Worm (Caenorhabditis elegans) whole organism, young adult: ENCODE measurements around the gene F07E5.12.

Source experiments
- C06A6.2 ChIP-seq: fragments of 200-800 bp; sonication (Bioruptor generic); conservative IDR thresholded peaks from 2 replicates; pipeline ENCODE4 v1.3.6; 2022; ENCODE audit warnings: missing genetic modification characterization, missing compliant biosample characterization
- F57C9.4 ChIP-seq: sonication (generic microtip); optimal IDR thresholded peaks from 2 replicates; lab custom pipeline; 2017; ENCODE audit warnings: mild to moderate bottlenecking, missing genetic modification characterization, missing compliant biosample characterization
- T07F8.4 ChIP-seq: sonication (generic microtip); optimal IDR thresholded peaks from 2 replicates; lab custom pipeline; 2016; ENCODE audit warnings: mild to moderate bottlenecking, missing genetic modification characterization, moderate library complexity, missing compliant biosample characterization
- T26A5.8 ChIP-seq: sonication (generic microtip); optimal IDR thresholded peaks from 2 replicates; lab custom pipeline; 2016; ENCODE audit warnings: missing genetic modification characterization, missing compliant biosample characterization
- ama-1 ChIP-seq, 3 experiments: fragments of 150-350 bp in 1 of 3; sonication (generic microtip) in 2 of 3; optimal IDR thresholded peaks; 2 replicates each; lab custom pipeline; 2014 to 2018; ENCODE audit warnings: missing biosample characterization in 2 of 3, missing genetic modification characterization in 2 of 3, missing genetic modification reagents in 2 of 3
- dpl-1 ChIP-seq: fragments of 150-350 bp; optimal IDR thresholded peaks from 2 replicates; lab custom pipeline; 2014; ENCODE audit warnings: missing biosample characterization, missing genetic modification reagents, missing genetic modification characterization
- efl-1 ChIP-seq: fragments of 150-350 bp; optimal IDR thresholded peaks from 2 replicates; lab custom pipeline; 2014; ENCODE audit warnings: missing biosample characterization, missing genetic modification reagents, missing genetic modification characterization
- ekl-4 ChIP-seq: fragments of 200-800 bp; sonication (Bioruptor generic); IDR thresholded peaks from 2 replicates; pipeline ENCODE4 v1.3.6; 2022; ENCODE audit warnings: missing genetic modification reagents, missing genetic modification characterization, missing compliant biosample characterization
- ets-4 ChIP-seq: fragments of 200-800 bp; sonication (Bioruptor generic); optimal IDR thresholded peaks from 2 replicates; lab custom pipeline; 2018; ENCODE audit warnings: mild to moderate bottlenecking, missing genetic modification characterization, missing compliant biosample characterization
- madf-8 ChIP-seq: fragments of 200-800 bp; sonication (Bioruptor generic); conservative IDR thresholded peaks from 2 replicates; pipeline ENCODE4 v1.3.6; 2022; ENCODE audit warnings: missing genetic modification reagents, missing genetic modification characterization, missing compliant biosample characterization
- mxl-1 ChIP-seq: sonication (generic microtip); optimal IDR thresholded peaks from 2 replicates; lab custom pipeline; 2016; ENCODE audit warnings: missing genetic modification characterization, missing compliant biosample characterization
- nfya-1 ChIP-seq: sonication (generic microtip); optimal IDR thresholded peaks from 2 replicates; lab custom pipeline; 2017; ENCODE audit warnings: antibody characterized with exemption, missing compliant biosample characterization, missing genetic modification characterization, borderline replicate concordance; ENCODE audit not compliant: insufficient read depth
- tbp1 ChIP-seq: fragments of 200-800 bp; sonication (Bioruptor generic); optimal IDR thresholded peaks from 2 replicates; lab custom pipeline; 2018; ENCODE audit warnings: mild to moderate bottlenecking, missing genetic modification characterization, missing compliant biosample characterization
- unc-62 ChIP-seq: fragments of 150-350 bp; optimal IDR thresholded peaks from 2 replicates; lab custom pipeline; 2014; ENCODE audit warnings: missing biosample characterization, missing genetic modification reagents, missing genetic modification characterization

- no peak for TF ChIP-seq C06A6.2 (GFP tag; lab: Robert Waterston, UW)
- TF ChIP-seq nfya-1 (tag; lab: Kevin White, UChicago), result no peak
- no peak for TF ChIP-seq ama-1 (optimal IDR thresholded peaks at IDR 0.05; lab: Kevin White, UChicago)
- no peak for TF ChIP-seq ama-1 (GFP tag; optimal IDR thresholded peaks at IDR 0.05; lab: Kevin White, UChicago)
- no peak for TF ChIP-seq madf-8 (GFP tag; lab: Robert Waterston, UW)
- TF ChIP-seq tbp1 (GFP tag; lab: Kevin White, UChicago), result no peak
- TF ChIP-seq mxl-1 (tag; lab: Kevin White, UChicago), result no peak
- no peak for TF ChIP-seq T07F8.4 (tag; lab: Kevin White, UChicago)
- TF ChIP-seq F57C9.4 (tag; lab: Kevin White, UChicago), result no peak
- TF ChIP-seq ekl-4, result no peak
- TF ChIP-seq T26A5.8 (tag; lab: Kevin White, UChicago), result no peak
- no peak for TF ChIP-seq efl-1 (GFP tag; lab: Kevin White, UChicago)
- TF ChIP-seq unc-62 (GFP tag; lab: Kevin White, UChicago), result no peak
- no peak for TF ChIP-seq dpl-1 (GFP tag; lab: Kevin White, UChicago)
- TF ChIP-seq ets-4, result no peak
Observed at ce11 chrII:2030367-2030766, 37.4 kb upstream of the F07E5.12 start, which contains the start of gene bath-3.
